Worm (Caenorhabditis elegans) whole organism, mixed stage, embryonic: ENCODE results near the gene col-167.

Experiments
- cnd-1 ChIP-seq: fragments of 200-800 bp; sonication (Bioruptor generic); optimal IDR thresholded peaks from 2 replicates; lab custom pipeline; 2018; ENCODE audit warnings: mild to moderate bottlenecking, missing genetic modification characterization, missing compliant biosample characterization
- elt-1 ChIP-seq: sonication (generic microtip); optimal IDR thresholded peaks from 2 replicates; lab custom pipeline; 2017; ENCODE audit warnings: missing genetic modification characterization, mild to moderate bottlenecking, missing compliant biosample characterization, antibody characterized with exemption, moderate library complexity, borderline replicate concordance; ENCODE audit not compliant: insufficient read depth
- elt-3 ChIP-seq: fragments of 150-350 bp; optimal IDR thresholded peaks from 2 replicates; lab custom pipeline; 2014; ENCODE audit warnings: missing biosample characterization, missing genetic modification characterization
- mls-2 ChIP-seq: sonication (generic microtip); optimal IDR thresholded peaks from 2 replicates; lab custom pipeline; 2016; ENCODE audit warnings: mild to moderate bottlenecking, missing genetic modification characterization, moderate library complexity, missing compliant biosample characterization
- nhr-12 ChIP-seq: fragments of 150-350 bp; optimal IDR thresholded peaks from 2 replicates; lab custom pipeline; 2014; ENCODE audit warnings: missing biosample characterization, missing genetic modification characterization
- nhr-237 ChIP-seq: fragments of 150-350 bp; optimal IDR thresholded peaks from 2 replicates; lab custom pipeline; 2014; ENCODE audit warnings: missing biosample characterization, missing genetic modification characterization
- nhr-28 ChIP-seq: fragments of 150-350 bp; optimal IDR thresholded peaks from 2 replicates; lab custom pipeline; 2014; ENCODE audit warnings: missing biosample characterization, missing genetic modification characterization
- unc-62 ChIP-seq: fragments of 150-350 bp; optimal IDR thresholded peaks from 2 replicates; lab custom pipeline; 2014; ENCODE audit warnings: missing biosample characterization, missing genetic modification reagents, missing genetic modification characterization

- TF ChIP-seq elt-1 (tag; lab: Kevin White, UChicago) = no peak
- no peak for TF ChIP-seq nhr-12
- TF ChIP-seq nhr-28 (tag; lab: Kevin White, UChicago) = no peak
- no peak for TF ChIP-seq cnd-1
- no peak for TF ChIP-seq unc-62 (GFP tag; lab: Kevin White, UChicago)
- no peak for TF ChIP-seq elt-3 (tag; lab: Kevin White, UChicago)
- TF ChIP-seq mls-2 (tag; lab: Kevin White, UChicago) = no peak
- no peak for TF ChIP-seq nhr-237
These were observed 3.7 kb upstream of the col-167 start, which contains the start of gene chtb-3 for ce11 chrX:6319546-6319945.
